Fruit fly (Drosophila melanogaster): ENCODE measurements around the gene Ns3.

Ns3 gene

dm6 chrX:1482840-1483518 lies 19.0 kb upstream of the Ns3 start, which contains the start of the genes sta and inc:
sta (minus strand) TSS chrX:1483413.
inc (plus strand) TSS chrX:1483479.
- TF ChIP-seq Dfd (GFP tag; optimal IDR thresholded peaks at IDR 0.05) (no peak), usp (GFP tag; optimal IDR thresholded peaks at IDR 0.05) (no peak), N (GFP tag; optimal IDR thresholded peaks at IDR 0.05) (no peak), Mio (GFP tag; optimal IDR thresholded peaks at IDR 0.05) (no peak), br (GFP tag; optimal IDR thresholded peaks at IDR 0.05) (peak; percentile 69), ey (GFP tag; optimal IDR thresholded peaks at IDR 0.05) (peak; percentile 37), Dif (GFP tag; optimal IDR thresholded peaks at IDR 0.05; ENCODE audit: partially characterized antibody) (peak; percentile 68), OdsH (GFP tag; optimal IDR thresholded peaks at IDR 0.05) (peak; percentile 29), HLH106 (tag; optimal IDR thresholded peaks at IDR 0.05) (peak; percentile 72), Jra (GFP tag; optimal IDR thresholded peaks at IDR 0.05) (no peak), psq (GFP tag; optimal IDR thresholded peaks at IDR 0.05) (peak; percentile 27), fru (GFP tag; optimal IDR thresholded peaks at IDR 0.05) (peak; percentile 69), CG9705 (GFP tag; optimal IDR thresholded peaks at IDR 0.05) (peak; percentile 66), h (GFP tag; optimal IDR thresholded peaks at IDR 0.05) (peak; percentile 68), foxo (GFP tag; optimal IDR thresholded peaks at IDR 0.05) (peak in 1 of 2 experiments; percentile 68), woc (GFP tag; optimal IDR thresholded peaks at IDR 0.05) (peak; percentile 9), sv (GFP tag; optimal IDR thresholded peaks at IDR 0.05) (peak; percentile 15), dmrt93B (GFP tag; optimal IDR thresholded peaks at IDR 0.05) (peak; percentile 61), Rel (GFP tag; optimal IDR thresholded peaks at IDR 0.05) (no peak), Rel (tag; optimal IDR thresholded peaks at IDR 0.05) (peak; percentile 72), rgr (GFP tag; optimal IDR thresholded peaks at IDR 0.05) (peak; percentile 83), Hr83 (GFP tag; optimal IDR thresholded peaks at IDR 0.05; ENCODE audit: poor library complexity, severe bottlenecking) (peak; percentile 33), Sp1 (GFP tag; optimal IDR thresholded peaks at IDR 0.05) (peak; percentile 83)

- TF ChIP-seq Rel (GFP tag; optimal IDR thresholded peaks at IDR 0.05): no peak
- TF ChIP-seq Rel (tag; optimal IDR thresholded peaks at IDR 0.05): peak; percentile 33
- no peak for TF ChIP-seq br (GFP tag; optimal IDR thresholded peaks at IDR 0.05)
These were observed 16.4 kb upstream of the Ns3 start for dm6 chrX:1480426-1480825.

dm6 chrX:1478276-1479122 lies 14.5 kb upstream of the Ns3 start, which contains the start of gene rush:
rush (plus strand) TSS chrX:1478552.
- TF ChIP-seq foxo (GFP tag; optimal IDR thresholded peaks at IDR 0.05): peak in 1 of 2 experiments; percentile 57
- no peak for TF ChIP-seq Vsx2 (GFP tag; optimal IDR thresholded peaks at IDR 0.05; ENCODE audit: partially characterized antibody)
- peak; percentile 31 for TF ChIP-seq ey (GFP tag; optimal IDR thresholded peaks at IDR 0.05)
- TF ChIP-seq woc (GFP tag; optimal IDR thresholded peaks at IDR 0.05): no peak
- peak; percentile 42 for TF ChIP-seq fru (GFP tag; optimal IDR thresholded peaks at IDR 0.05)
- TF ChIP-seq CG32264 (GFP tag; optimal IDR thresholded peaks at IDR 0.05): no peak
- TF ChIP-seq N (GFP tag; optimal IDR thresholded peaks at IDR 0.05): no peak
- peak; percentile 28 for TF ChIP-seq Sp1 (GFP tag; optimal IDR thresholded peaks at IDR 0.05)
- no peak for TF ChIP-seq sage (GFP tag; optimal IDR thresholded peaks at IDR 0.05)
- TF ChIP-seq OdsH (GFP tag; optimal IDR thresholded peaks at IDR 0.05): no peak
- TF ChIP-seq jim (GFP tag; optimal IDR thresholded peaks at IDR 0.05): no peak
- TF ChIP-seq rgr (GFP tag; optimal IDR thresholded peaks at IDR 0.05): peak; percentile 42
- peak; percentile 45 for TF ChIP-seq HLH106 (tag; optimal IDR thresholded peaks at IDR 0.05)
- no peak for TF ChIP-seq Mio (GFP tag; optimal IDR thresholded peaks at IDR 0.05)
- TF ChIP-seq Myc (optimal IDR thresholded peaks at IDR 0.05): no peak
- no peak for TF ChIP-seq usp (GFP tag; optimal IDR thresholded peaks at IDR 0.05)
- TF ChIP-seq Jra (GFP tag; optimal IDR thresholded peaks at IDR 0.05): peak; percentile 13
- no peak for TF ChIP-seq dsf (GFP tag; optimal IDR thresholded peaks at IDR 0.05; ENCODE audit: borderline replicate concordance)
- TF ChIP-seq Hr83 (GFP tag; optimal IDR thresholded peaks at IDR 0.05; ENCODE audit: poor library complexity, severe bottlenecking): peak; percentile 9
- TF ChIP-seq tai (GFP tag; optimal IDR thresholded peaks at IDR 0.05): no peak
- TF ChIP-seq psq (GFP tag; optimal IDR thresholded peaks at IDR 0.05): no peak
- TF ChIP-seq dmrt93B (GFP tag; optimal IDR thresholded peaks at IDR 0.05): no peak
- no peak for TF ChIP-seq Dfd (GFP tag; optimal IDR thresholded peaks at IDR 0.05)
- TF ChIP-seq Hr78 (GFP tag; optimal IDR thresholded peaks at IDR 0.05): no peak
- TF ChIP-seq dl (GFP tag; optimal IDR thresholded peaks at IDR 0.05; ENCODE audit: insufficient read depth in 1 of 2, partially characterized antibody in 2 of 2): no peak
- no peak for TF ChIP-seq CrebA (GFP tag; optimal IDR thresholded peaks at IDR 0.05; ENCODE audit: borderline replicate concordance)
- peak; percentile 29 for TF ChIP-seq CG9705 (GFP tag; optimal IDR thresholded peaks at IDR 0.05)
- no peak for TF ChIP-seq brk (GFP tag; optimal IDR thresholded peaks at IDR 0.05)
- no peak for TF ChIP-seq Rel (GFP tag; optimal IDR thresholded peaks at IDR 0.05)
- TF ChIP-seq Rel (tag; optimal IDR thresholded peaks at IDR 0.05): peak; percentile 31
- no peak for TF ChIP-seq lola (GFP tag; optimal IDR thresholded peaks at IDR 0.05)
- no peak for TF ChIP-seq sv (GFP tag; optimal IDR thresholded peaks at IDR 0.05)
- TF ChIP-seq Dif (GFP tag; optimal IDR thresholded peaks at IDR 0.05; ENCODE audit: partially characterized antibody): no peak
- no peak for TF ChIP-seq GATAd (GFP tag; optimal IDR thresholded peaks at IDR 0.05)
- TF ChIP-seq br (GFP tag; optimal IDR thresholded peaks at IDR 0.05): peak; percentile 23
- TF ChIP-seq pan (optimal IDR thresholded peaks at IDR 0.05): no peak
- TF ChIP-seq Hnf4 (GFP tag; optimal IDR thresholded peaks at IDR 0.05): no peak
- TF ChIP-seq Abd-B (GFP tag; optimal IDR thresholded peaks at IDR 0.05): no peak
- TF ChIP-seq h (GFP tag; optimal IDR thresholded peaks at IDR 0.05): peak; percentile 21
